Fruit fly (Drosophila melanogaster): Measurements from ENCODE around the gene CG11760.

Gene CG11760

dm6 chr3R:8747134-8747870, 28.3 kb downstream of the CG11760 start, which contains the start of the genes CG9801 and Nasp (continued):
- no peak for TF ChIP-seq h (optimal IDR thresholded peaks at IDR 0.05)
- no peak for TF ChIP-seq btn (GFP tag; optimal IDR thresholded peaks at IDR 0.05)
- TF ChIP-seq CG9876 (GFP tag; optimal IDR thresholded peaks at IDR 0.05): peak; percentile 41
- peak; percentile 12 for TF ChIP-seq CG18476 (GFP tag; optimal IDR thresholded peaks at IDR 0.05)
- no peak for TF ChIP-seq Gsc (GFP tag; IDR thresholded peaks at IDR 0.05)
- TF ChIP-seq mam (GFP tag; optimal IDR thresholded peaks at IDR 0.05): peak; percentile 27
- TF ChIP-seq otp (GFP tag; IDR thresholded peaks at IDR 0.05): no peak
- TF ChIP-seq CG1832 (GFP tag; optimal IDR thresholded peaks at IDR 0.05): no peak
- peak; percentile 39 for TF ChIP-seq NfI (GFP tag; optimal IDR thresholded peaks at IDR 0.05)
- peak; percentile 78 for TF ChIP-seq HLH4C (GFP tag; IDR thresholded peaks at IDR 0.05; ENCODE audit: partially characterized antibody)
- TF ChIP-seq lov (optimal IDR thresholded peaks at IDR 0.05): no peak
- TF ChIP-seq lov (GFP tag; IDR thresholded peaks at IDR 0.05): no peak
- peak; percentile 31 for TF ChIP-seq onecut (GFP tag; IDR thresholded peaks at IDR 0.05)
- TF ChIP-seq CG12659 (GFP tag; optimal IDR thresholded peaks at IDR 0.05): peak; percentile 86
- TF ChIP-seq CG1792 (GFP tag; optimal IDR thresholded peaks at IDR 0.05): no peak
- TF ChIP-seq bcd (GFP tag; optimal IDR thresholded peaks at IDR 0.05): peak; percentile 28
- TF ChIP-seq sr (GFP tag; IDR thresholded peaks at IDR 0.05): 0 out of 3 replicates have a peak, but pooled peaks have one; percentile 8
- no peak for TF ChIP-seq br (optimal IDR thresholded peaks at IDR 0.05)
- peak; percentile 74; the same call in 1 of the 2 replicates for TF ChIP-seq chm (GFP tag; IDR thresholded peaks at IDR 0.05)
- TF ChIP-seq CHES-1-like (GFP tag; optimal IDR thresholded peaks at IDR 0.05): peak; percentile 62
- TF ChIP-seq Ptx1 (GFP tag; IDR thresholded peaks at IDR 0.05): no peak
- peak; percentile 56; the same call in 2 of the 3 replicates for TF ChIP-seq CG14860 (GFP tag; IDR thresholded peaks at IDR 0.05; ENCODE audit: partially characterized antibody)
- TF ChIP-seq ftz-f1 (GFP tag; optimal IDR thresholded peaks at IDR 0.05): no peak
- no peak for TF ChIP-seq CG8281 (tag; optimal IDR thresholded peaks at IDR 0.05)
- no peak for TF ChIP-seq Dfd (GFP tag; optimal IDR thresholded peaks at IDR 0.05)
- 0 out of 3 replicates have a peak, but pooled peaks have one; percentile 9 for TF ChIP-seq ase (GFP tag; IDR thresholded peaks at IDR 0.05)
- TF ChIP-seq pb (GFP tag; optimal IDR thresholded peaks at IDR 0.05): peak; percentile 39
- TF ChIP-seq run (tag; optimal IDR thresholded peaks at IDR 0.05): peak; percentile 41
- TF ChIP-seq CG6683 (GFP tag; optimal IDR thresholded peaks at IDR 0.05): no peak
- no peak for TF ChIP-seq CG14050 (GFP tag; IDR thresholded peaks at IDR 0.05)
- peak; percentile 9 for TF ChIP-seq twi (tag; optimal IDR thresholded peaks at IDR 0.05)
- peak; percentile 9 for TF ChIP-seq Bdp1 (GFP tag; optimal IDR thresholded peaks at IDR 0.05)
- peak; percentile 24 for TF ChIP-seq fd3F (GFP tag; optimal IDR thresholded peaks at IDR 0.05)
- TF ChIP-seq sug (tag; optimal IDR thresholded peaks at IDR 0.05): no peak
- TF ChIP-seq phol (tag; optimal IDR thresholded peaks at IDR 0.05): peak; percentile 42
- peak; percentile 31; the same call in 1 of the 2 replicates for TF ChIP-seq slbo (GFP tag; IDR thresholded peaks at IDR 0.05)
- peak; percentile 100 for TF ChIP-seq trem (tag; optimal IDR thresholded peaks at IDR 0.05)
- TF ChIP-seq Ada2b (GFP tag; IDR thresholded peaks at IDR 0.05): no peak
- TF ChIP-seq salm (tag; optimal IDR thresholded peaks at IDR 0.05): no peak
- TF ChIP-seq CG8388 (GFP tag; optimal IDR thresholded peaks at IDR 0.05): no peak
- peak; percentile 13 for TF ChIP-seq CG10209 (GFP tag; optimal IDR thresholded peaks at IDR 0.05)
- peak; percentile 3 for TF ChIP-seq CG12299 (tag; optimal IDR thresholded peaks at IDR 0.05)
- TF ChIP-seq CG6813 (GFP tag; optimal IDR thresholded peaks at IDR 0.05): peak; percentile 4
- TF ChIP-seq CG12744 (GFP tag; optimal IDR thresholded peaks at IDR 0.05): no peak
- TF ChIP-seq CG6689 (GFP tag; IDR thresholded peaks at IDR 0.05): no peak
- TF ChIP-seq Gug (GFP tag; IDR thresholded peaks at IDR 0.05): 0 out of 4 replicates have a peak, but pooled peaks have one; percentile 12
- TF ChIP-seq repo (GFP tag; optimal IDR thresholded peaks at IDR 0.05): peak; percentile 31
- peak; percentile 79 for TF ChIP-seq knrl (GFP tag; IDR thresholded peaks at IDR 0.05; ENCODE audit: partially characterized antibody)
- peak; percentile 29; the same call in 1 of the 3 replicates for TF ChIP-seq zfh1 (GFP tag; IDR thresholded peaks at IDR 0.05)
- peak; percentile 32 for TF ChIP-seq Mes4 (GFP tag; optimal IDR thresholded peaks at IDR 0.05)
- TF ChIP-seq tx (GFP tag; optimal IDR thresholded peaks at IDR 0.05): peak; percentile 15
